Fruit fly (Drosophila melanogaster) whole organism, larva: ENCODE results near the gene CG10486.

Experiments
- noc ChIP-seq: fragments of 200-800 bp; sonication (Bioruptor generic); optimal IDR thresholded peaks from 3 replicates; lab custom pipeline; 2019; ENCODE audit warnings: missing biosample characterization, mild to moderate bottlenecking, missing genetic modification characterization, moderate library complexity

CG10486 gene

dm6 chr3L:5906599-5906998 is at the start of gene CG10486:
Gene CG10486, minus strand, starts transcription at chr3L:5906699.
- no peak for TF ChIP-seq noc (tag; lab: Kevin White, UChicago)

dm6 chr3L:5954942-5955341 is 48.4 kb upstream of the CG10486 start:
- TF ChIP-seq noc (tag; lab: Kevin White, UChicago), result no peak

- TF ChIP-seq noc (tag; lab: Kevin White, UChicago), result no peak
Observed at dm6 chr3L:5952537-5952936, 46.0 kb upstream of the CG10486 start.

dm6 chr3L:5952132-5952531 is 45.6 kb upstream of the CG10486 start:
- no peak for TF ChIP-seq noc (tag; lab: Kevin White, UChicago)

- no peak for TF ChIP-seq noc (tag; lab: Kevin White, UChicago)
Observed at dm6 chr3L:5950467-5950866, 44.0 kb upstream of the CG10486 start, which contains the start of gene Egfrap. Gene Egfrap, minus strand, starts transcription at chr3L:5950658.

- no peak for TF ChIP-seq noc (tag; lab: Kevin White, UChicago)
Observed at dm6 chr3L:5947110-5947731, 40.7 kb upstream of the CG10486 start.

dm6 chr3L:5945571-5945970 is 39.1 kb upstream of the CG10486 start:
- TF ChIP-seq noc (tag; lab: Kevin White, UChicago), result no peak

dm6 chr3L:5943348-5943904 is 36.9 kb upstream of the CG10486 start:
- no peak for TF ChIP-seq noc (tag; lab: Kevin White, UChicago)

- no peak for TF ChIP-seq noc (tag; lab: Kevin White, UChicago)
Observed at dm6 chr3L:5941508-5941907, 35.0 kb upstream of the CG10486 start.

- TF ChIP-seq noc (tag; lab: Kevin White, UChicago), result no peak
Observed at dm6 chr3L:5941086-5941485, 34.6 kb upstream of the CG10486 start.

- TF ChIP-seq noc (tag; lab: Kevin White, UChicago), result no peak
Observed at dm6 chr3L:5940431-5940830, 33.9 kb upstream of the CG10486 start.

- TF ChIP-seq noc (tag; lab: Kevin White, UChicago), result no peak
Observed at dm6 chr3L:5932363-5932914, 25.9 kb upstream of the CG10486 start, which contains the start of gene Rcc1. Gene Rcc1, minus strand, starts transcription at chr3L:5932773.

- no peak for TF ChIP-seq noc (tag; lab: Kevin White, UChicago)
Observed at dm6 chr3L:5927536-5927935, 21.0 kb upstream of the CG10486 start.

dm6 chr3L:5926015-5926988 is 19.8 kb upstream of the CG10486 start:
- no peak for TF ChIP-seq noc (tag; lab: Kevin White, UChicago)

dm6 chr3L:5923646-5924122 is 17.2 kb upstream of the CG10486 start, which contains the start of gene CG33523:
Gene CG33523, plus strand, starts transcription at chr3L:5923862.
- peak; percentile 12 for TF ChIP-seq noc (tag; lab: Kevin White, UChicago)
